Worm (Caenorhabditis elegans) whole organism, L3 larva: ENCODE results near the gene srh-24.

Experiments
- R02D3.7 ChIP-seq: fragments of 150-350 bp; optimal IDR thresholded peaks from 2 replicates; lab custom pipeline; 2014; ENCODE audit warnings: missing biosample characterization, missing genetic modification characterization
- ZK546.5 ChIP-seq: sonication (generic microtip); optimal IDR thresholded peaks from 2 replicates; lab custom pipeline; 2017; ENCODE audit warnings: missing biosample characterization, missing genetic modification characterization
- ama-1 ChIP-seq: fragments of 150-350 bp; optimal IDR thresholded peaks from 2 replicates; lab custom pipeline; 2018
- ceh-16 ChIP-seq: sonication (generic microtip); optimal IDR thresholded peaks from 2 replicates; lab custom pipeline; 2017; ENCODE audit warnings: missing biosample characterization, missing genetic modification characterization
- ceh-28 ChIP-seq: fragments of 150-350 bp; optimal IDR thresholded peaks from 2 replicates; lab custom pipeline; 2014; ENCODE audit warnings: missing biosample characterization, missing genetic modification reagents, missing genetic modification characterization
- ceh-9 ChIP-seq: sonication (generic microtip); optimal IDR thresholded peaks from 2 replicates; lab custom pipeline; 2018; ENCODE audit warnings: missing biosample characterization, missing genetic modification characterization
- daf-12 ChIP-seq: fragments of 150-350 bp; optimal IDR thresholded peaks from 2 replicates; lab custom pipeline; 2014; ENCODE audit warnings: missing biosample characterization, missing genetic modification reagents, missing genetic modification characterization
- egl-5 ChIP-seq: fragments of 150-350 bp; optimal IDR thresholded peaks from 2 replicates; lab custom pipeline; 2017; ENCODE audit warnings: missing biosample characterization, missing genetic modification reagents, missing genetic modification characterization, inconsistent platforms
- elt-1 ChIP-seq: fragments of 150-350 bp; optimal IDR thresholded peaks from 2 replicates; lab custom pipeline; 2014; ENCODE audit warnings: missing biosample characterization, missing genetic modification characterization
- elt-2 ChIP-seq: sonication (generic microtip); optimal IDR thresholded peaks from 2 replicates; lab custom pipeline; 2016; ENCODE audit warnings: missing genetic modification reagents, mild to moderate bottlenecking, missing genetic modification characterization, missing compliant biosample characterization
- elt-3 ChIP-seq, 3 experiments: fragments of 150-350 bp in 1 of 3; sonication (generic microtip) in 2 of 3; optimal IDR thresholded peaks; 2 replicates in 2 of 3; 4 replicates in 1 of 3; lab custom pipeline; 2014 to 2017; ENCODE audit warnings: missing biosample characterization in 3 of 3, missing genetic modification characterization in 3 of 3
- eor-1 ChIP-seq, 2 experiments: fragments of 150-350 bp; optimal IDR thresholded peaks; 2 replicates each; lab custom pipeline; 2014 to 2018; ENCODE audit warnings: missing biosample characterization in 2 of 2, missing genetic modification characterization in 2 of 2
- fkh-2 ChIP-seq: fragments of 150-350 bp; optimal IDR thresholded peaks from 2 replicates; lab custom pipeline; 2014; ENCODE audit warnings: missing biosample characterization, missing genetic modification reagents, missing genetic modification characterization
- fos-1 ChIP-seq: fragments of 150-350 bp; optimal IDR thresholded peaks from 2 replicates; lab custom pipeline; 2014; ENCODE audit warnings: missing biosample characterization, missing genetic modification characterization
- hmg-11 ChIP-seq: sonication (generic microtip); optimal IDR thresholded peaks from 2 replicates; lab custom pipeline; 2016; ENCODE audit warnings: missing genetic modification characterization, missing compliant biosample characterization
- lin-15B ChIP-seq: fragments of 150-350 bp; optimal IDR thresholded peaks from 2 replicates; lab custom pipeline; 2014; ENCODE audit warnings: missing biosample characterization, missing genetic modification characterization
- lin-39 ChIP-seq: fragments of 150-350 bp; optimal IDR thresholded peaks from 2 replicates; lab custom pipeline; 2018; ENCODE audit warnings: missing biosample characterization, missing genetic modification reagents, missing genetic modification characterization
- lsy-12 ChIP-seq: sonication (generic microtip); optimal IDR thresholded peaks from 2 replicates; lab custom pipeline; 2016; ENCODE audit warnings: mild to moderate bottlenecking, missing genetic modification characterization, missing compliant biosample characterization
- mdl-1 ChIP-seq: fragments of 150-350 bp; optimal IDR thresholded peaks from 2 replicates; lab custom pipeline; 2014; ENCODE audit warnings: missing biosample characterization, missing genetic modification characterization
- mml-1 ChIP-seq: fragments of 150-350 bp; sonication (generic microtip); optimal IDR thresholded peaks from 3 replicates; lab custom pipeline; 2014; ENCODE audit warnings: missing biosample characterization, missing genetic modification characterization
- nfya-1 ChIP-seq: sonication (generic microtip); optimal IDR thresholded peaks from 2 replicates; lab custom pipeline; 2017; ENCODE audit warnings: missing genetic modification characterization, mild to moderate bottlenecking, missing compliant biosample characterization, antibody characterized with exemption, moderate library complexity; ENCODE audit not compliant: insufficient read depth
- nhr-11 ChIP-seq: fragments of 150-350 bp; optimal IDR thresholded peaks from 2 replicates; lab custom pipeline; 2014; ENCODE audit warnings: missing biosample characterization, missing genetic modification characterization
- nhr-12 ChIP-seq: fragments of 150-350 bp; optimal IDR thresholded peaks from 2 replicates; lab custom pipeline; 2014; ENCODE audit warnings: missing biosample characterization, missing genetic modification characterization
- nhr-23 ChIP-seq: fragments of 150-350 bp; optimal IDR thresholded peaks from 2 replicates; lab custom pipeline; 2014; ENCODE audit warnings: missing biosample characterization, missing genetic modification reagents, missing genetic modification characterization
- nhr-28 ChIP-seq: fragments of 150-350 bp; optimal IDR thresholded peaks from 2 replicates; lab custom pipeline; 2014; ENCODE audit warnings: missing biosample characterization, missing genetic modification characterization
- nhr-77 ChIP-seq: fragments of 150-350 bp; optimal IDR thresholded peaks from 2 replicates; lab custom pipeline; 2014; ENCODE audit warnings: missing biosample characterization, missing genetic modification characterization
- pha-4 ChIP-seq: fragments of 150-350 bp; optimal IDR thresholded peaks from 2 replicates; lab custom pipeline; 2014; ENCODE audit warnings: missing biosample characterization, missing genetic modification reagents, missing genetic modification characterization
- pqm-1 ChIP-seq: fragments of 150-350 bp; optimal IDR thresholded peaks from 2 replicates; lab custom pipeline; 2017; ENCODE audit warnings: missing biosample characterization, missing genetic modification characterization, inconsistent platforms
- sea-2 ChIP-seq: fragments of 150-350 bp; sonication (generic microtip); optimal IDR thresholded peaks from 4 replicates; lab custom pipeline; 2014; ENCODE audit warnings: missing biosample characterization, missing genetic modification reagents, missing genetic modification characterization
- skn-1 ChIP-seq: fragments of 150-350 bp; optimal IDR thresholded peaks from 2 replicates; lab custom pipeline; 2014; ENCODE audit warnings: missing biosample characterization, missing genetic modification characterization
- unc-39 ChIP-seq: sonication (generic microtip); optimal IDR thresholded peaks from 4 replicates; lab custom pipeline; 2017; ENCODE audit warnings: missing biosample characterization, missing genetic modification characterization
- zag-1 ChIP-seq: fragments of 150-350 bp; optimal IDR thresholded peaks from 2 replicates; lab custom pipeline; 2014; ENCODE audit warnings: missing biosample characterization, missing genetic modification characterization
- ztf-11 ChIP-seq: fragments of 150-350 bp; optimal IDR thresholded peaks from 2 replicates; lab custom pipeline; 2014; ENCODE audit warnings: missing biosample characterization, missing genetic modification characterization
- ztf-4 ChIP-seq: fragments of 150-350 bp; optimal IDR thresholded peaks from 2 replicates; lab custom pipeline; 2014; ENCODE audit warnings: missing biosample characterization, missing genetic modification characterization

Gene srh-24

ce11 chrV:13929503-13929902 lies 31.3 kb downstream of the srh-24 start, which contains the start of gene srxa-13:
Gene srxa-13 (plus strand): TSS chrV:13929803.
- TF ChIP-seq hmg-11 (tag; lab: Kevin White, UChicago) (no peak), pha-4 (no peak), ztf-4 (no peak), eor-1 (tag; optimal IDR thresholded peaks at IDR 0.05; lab: Kevin White, UChicago) (no peak), sea-2 (GFP tag; lab: Kevin White, UChicago) (no peak), ztf-11 (tag; lab: Kevin White, UChicago) (no peak), egl-5 (no peak), fkh-2 (no peak), skn-1 (tag; lab: Kevin White, UChicago) (no peak), mml-1 (no peak), pqm-1 (no peak), elt-1 (no peak), zag-1 (tag; lab: Kevin White, UChicago) (no peak), lin-15B (tag; lab: Kevin White, UChicago) (no peak)

ce11 chrV:13926398-13926797 lies 34.4 kb downstream of the srh-24 start, which contains the start of gene srxa-12:
Gene srxa-12 (plus strand): TSS chrV:13926698.
- TF ChIP-seq fos-1 (tag; lab: Kevin White, UChicago), result no peak
- no peak for TF ChIP-seq nhr-28 (tag; lab: Kevin White, UChicago)
- no peak for TF ChIP-seq R02D3.7 (tag; lab: Kevin White, UChicago)
- TF ChIP-seq elt-3 (tag; optimal IDR thresholded peaks at IDR 0.05; lab: Kevin White, UChicago), result no peak
- TF ChIP-seq nhr-77 (tag; lab: Kevin White, UChicago), result no peak
- no peak for TF ChIP-seq ceh-28 (tag; lab: Kevin White, UChicago)
- TF ChIP-seq hmg-11 (tag; lab: Kevin White, UChicago), result no peak
- no peak for TF ChIP-seq lsy-12 (tag; lab: Kevin White, UChicago)
- no peak for TF ChIP-seq nhr-12 (tag; lab: Kevin White, UChicago)
- TF ChIP-seq ama-1 (lab: Kevin White, UChicago), result no peak
- no peak for TF ChIP-seq fkh-2
- TF ChIP-seq ztf-11 (tag; lab: Kevin White, UChicago), result no peak
- no peak for TF ChIP-seq unc-39 (tag; lab: Kevin White, UChicago)
- TF ChIP-seq lin-15B (tag; lab: Kevin White, UChicago), result no peak
- TF ChIP-seq daf-12 (tag; lab: Kevin White, UChicago), result no peak
- no peak for TF ChIP-seq elt-2 (tag; lab: Kevin White, UChicago)
- TF ChIP-seq egl-5, result no peak
- no peak for TF ChIP-seq nhr-23
- no peak for TF ChIP-seq ceh-9

ce11 chrV:13923851-13924250 lies 37.0 kb downstream of the srh-24 start, which contains the start of gene srxa-11:
Gene srxa-11 (plus strand): TSS chrV:13924151.
- TF ChIP-seq ceh-16 (tag; lab: Kevin White, UChicago), result no peak
- no peak for TF ChIP-seq lin-15B (tag; lab: Kevin White, UChicago)
- no peak for TF ChIP-seq nfya-1 (tag; lab: Kevin White, UChicago)
- no peak for TF ChIP-seq ztf-4
- no peak for TF ChIP-seq nhr-11 (tag; lab: Kevin White, UChicago)
- no peak for TF ChIP-seq elt-3 (tag; optimal IDR thresholded peaks at IDR 0.05; lab: Kevin White, UChicago)
- TF ChIP-seq lin-39 (tag; lab: Kevin White, UChicago), result no peak
- TF ChIP-seq sea-2 (GFP tag; lab: Kevin White, UChicago), result no peak
- TF ChIP-seq mdl-1, result no peak
- TF ChIP-seq ceh-9, result no peak

DNA sequence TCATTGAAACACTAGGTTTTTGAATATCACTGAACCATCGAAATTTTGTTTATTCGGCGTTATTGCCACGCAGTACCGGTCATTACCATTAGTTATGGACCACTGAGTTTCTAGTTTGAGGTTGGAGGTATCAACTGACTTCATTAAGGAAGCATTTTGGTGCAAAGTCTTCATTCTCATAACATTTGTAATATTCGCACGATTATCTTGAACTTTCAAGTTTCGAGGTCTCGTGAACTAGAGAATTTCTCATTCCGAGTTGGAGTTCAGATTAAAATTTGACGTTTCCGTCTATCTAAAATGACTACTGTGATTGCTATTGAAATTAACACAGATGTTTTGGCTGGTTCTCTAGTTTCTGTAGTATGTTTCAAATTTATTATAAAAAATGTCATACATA lies 40.1 kb downstream of the srh-24 start, which contains the start of gene srx-42:
Gene srx-42 (plus strand): TSS at position 301 of the 400 bp plus-strand sequence.
- TF ChIP-seq elt-2 (tag; lab: Kevin White, UChicago) (no peak), ceh-28 (tag; lab: Kevin White, UChicago) (no peak), zag-1 (tag; lab: Kevin White, UChicago) (no peak), ZK546.5 (tag; lab: Kevin White, UChicago) (no peak), R02D3.7 (tag; lab: Kevin White, UChicago) (no peak), lin-39 (tag; lab: Kevin White, UChicago) (no peak), fkh-2 (no peak)

ce11 chrV:13918341-13918740 lies 42.5 kb downstream of the srh-24 start, which contains the start of gene str-250:
Gene str-250 (plus strand): TSS chrV:13918641.
- TF ChIP-seq skn-1 (tag; lab: Kevin White, UChicago) (no peak), ceh-28 (tag; lab: Kevin White, UChicago) (no peak), pqm-1 (no peak), hmg-11 (tag; lab: Kevin White, UChicago) (no peak), ztf-11 (tag; lab: Kevin White, UChicago) (no peak)
